Worm (Caenorhabditis elegans): Measurements from ENCODE around the gene C14C6.3.

C14C6.3 gene

ce11 chrV:539040-539510 lies 4.2 kb upstream of the C14C6.3 start, which contains the start of gene nhr-155:
nhr-155 (plus strand) TSS chrV:539460.
- no peak for TF ChIP-seq unc-62 (GFP tag; optimal IDR thresholded peaks at IDR 0.05)

- TF ChIP-seq unc-62 (GFP tag; optimal IDR thresholded peaks at IDR 0.05) = no peak
Measured at ce11 chrV:541470-541869, 1.8 kb upstream of the C14C6.3 start.

- no peak for TF ChIP-seq unc-62 (GFP tag; optimal IDR thresholded peaks at IDR 0.05)
Measured at ce11 chrV:547980-548379, 4.7 kb downstream of the C14C6.3 start, which contains the start of gene C14C6.6. C14C6.6 (minus strand) TSS chrV:548080.

ce11 chrV:552406-552805 lies 9.1 kb downstream of the C14C6.3 start:
- TF ChIP-seq unc-62 (GFP tag; optimal IDR thresholded peaks at IDR 0.05) = no peak

- TF ChIP-seq unc-62 (GFP tag; optimal IDR thresholded peaks at IDR 0.05) = no peak
Measured at ce11 chrV:553067-553466, 9.8 kb downstream of the C14C6.3 start, which contains the start of gene C14C6.8. C14C6.8 (minus strand) TSS chrV:553167.

- TF ChIP-seq unc-62 (GFP tag; optimal IDR thresholded peaks at IDR 0.05) = no peak
Measured at ce11 chrV:556055-556454, 12.8 kb downstream of the C14C6.3 start, which contains the start of gene srx-8. srx-8 (minus strand) TSS chrV:556155.

- no peak for TF ChIP-seq unc-62 (GFP tag; optimal IDR thresholded peaks at IDR 0.05)
Measured at ce11 chrV:559940-560339, 16.7 kb downstream of the C14C6.3 start, which contains the start of gene srx-7. srx-7 (plus strand) TSS chrV:560195.

ce11 chrV:562834-563233 lies 19.6 kb downstream of the C14C6.3 start, which contains the start of gene C14C6.2:
C14C6.2 (plus strand) TSS chrV:563134.
- TF ChIP-seq unc-62 (GFP tag; optimal IDR thresholded peaks at IDR 0.05) = no peak

- TF ChIP-seq unc-62 (GFP tag; optimal IDR thresholded peaks at IDR 0.05) = no peak
Measured at ce11 chrV:565984-566383, 22.7 kb downstream of the C14C6.3 start, which contains the start of gene sri-73. sri-73 (minus strand) TSS chrV:566084.

- TF ChIP-seq unc-62 (GFP tag; optimal IDR thresholded peaks at IDR 0.05) = no peak
Measured at ce11 chrV:568105-568504, 24.8 kb downstream of the C14C6.3 start, which contains the start of gene sri-72. sri-72 (minus strand) TSS chrV:568205.

ce11 chrV:574639-575038 lies 31.4 kb downstream of the C14C6.3 start, which contains the start of gene C14C6.13:
C14C6.13 (minus strand) TSS chrV:574739.
- TF ChIP-seq unc-62 (GFP tag; optimal IDR thresholded peaks at IDR 0.05) = no peak

ce11 chrV:576070-576469 lies 32.8 kb downstream of the C14C6.3 start, which contains the start of gene K06H6.5:
K06H6.5 (plus strand) TSS chrV:576370.
- TF ChIP-seq unc-62 (GFP tag; optimal IDR thresholded peaks at IDR 0.05) = no peak

ce11 chrV:576918-577317 lies 33.6 kb downstream of the C14C6.3 start:
- no peak for TF ChIP-seq unc-62 (GFP tag; optimal IDR thresholded peaks at IDR 0.05)

ce11 chrV:578977-579376 lies 35.7 kb downstream of the C14C6.3 start, which contains the start of gene K06H6.4:
K06H6.4 (plus strand) TSS chrV:579277.
- no peak for TF ChIP-seq unc-62 (GFP tag; optimal IDR thresholded peaks at IDR 0.05)

- TF ChIP-seq unc-62 (GFP tag; optimal IDR thresholded peaks at IDR 0.05) = no peak
Measured at ce11 chrV:581616-582015, 38.3 kb downstream of the C14C6.3 start, which contains the start of gene nstp-7. nstp-7 (plus strand) TSS chrV:581916.

ce11 chrV:585472-585871 lies 42.2 kb downstream of the C14C6.3 start, which contains the start of gene K06H6.2:
K06H6.2 (plus strand) TSS chrV:585772.
- no peak for TF ChIP-seq unc-62 (GFP tag; optimal IDR thresholded peaks at IDR 0.05)

- no peak for TF ChIP-seq unc-62 (GFP tag; optimal IDR thresholded peaks at IDR 0.05)
Measured at ce11 chrV:587818-588217, 44.5 kb downstream of the C14C6.3 start, which contains the start of gene K06H6.1. K06H6.1 (plus strand) TSS chrV:588118.

Measured in whole organism, dauer.